Fruit fly (Drosophila melanogaster) whole organism, embryonic: Measurements from ENCODE around the gene path.

Experiments used
- Bdp1 ChIP-seq: fragments of 200-800 bp; sonication (Bioruptor generic); optimal IDR thresholded peaks from 3 replicates; lab custom pipeline; 2016; ENCODE audit warnings: missing biosample characterization, missing genetic modification characterization
- CG11695 ChIP-seq: fragments of 200-800 bp; sonication (Bioruptor generic); IDR thresholded peaks from 3 replicates; pipeline ENCODE4 v1.3.6; 2022; ENCODE audit warnings: missing biosample characterization, missing genetic modification characterization
- CG14710 ChIP-seq: fragments of 200-800 bp; sonication (Bioruptor generic); optimal IDR thresholded peaks from 3 replicates; lab custom pipeline; 2019; ENCODE audit warnings: missing biosample characterization, mild to moderate bottlenecking, missing genetic modification characterization, moderate library complexity
- CG14860 ChIP-seq: fragments of 200-800 bp; sonication (Bioruptor generic); IDR thresholded peaks from 3 replicates; pipeline ENCODE4 v1.3.6; 2022; ENCODE audit warnings: missing biosample characterization, missing genetic modification characterization; ENCODE audit not compliant: partially characterized antibody
- CG15479 ChIP-seq: fragments of 200-800 bp; sonication (Bioruptor generic); optimal IDR thresholded peaks from 3 replicates; lab custom pipeline; 2019; ENCODE audit warnings: missing biosample characterization, mild to moderate bottlenecking, missing genetic modification characterization, moderate library complexity
- CG1603 ChIP-seq: fragments of 200-800 bp; sonication (Bioruptor generic); optimal IDR thresholded peaks from 2 replicates; lab custom pipeline; 2019; ENCODE audit warnings: missing biosample characterization, mild to moderate bottlenecking, missing genetic modification characterization, moderate library complexity
- CG16779 ChIP-seq: fragments of 200-800 bp; sonication (Bioruptor generic); IDR thresholded peaks from 2 replicates; pipeline ENCODE4 v1.3.6; 2022; ENCODE audit warnings: missing biosample characterization, missing genetic modification characterization
- CG16813 ChIP-seq: fragments of 200-800 bp; sonication (Bioruptor generic); IDR thresholded peaks from 3 replicates; pipeline ENCODE4 v1.3.6; 2022; ENCODE audit warnings: missing biosample characterization, missing genetic modification characterization; ENCODE audit not compliant: partially characterized antibody
- CG16815 ChIP-seq: fragments of 200-800 bp; sonication (Bioruptor generic); optimal IDR thresholded peaks from 3 replicates; lab custom pipeline; 2017; ENCODE audit warnings: missing biosample characterization, mild to moderate bottlenecking, missing genetic modification characterization
- CG17802 ChIP-seq: fragments of 200-800 bp; sonication (Bioruptor generic); optimal IDR thresholded peaks from 2 replicates; lab custom pipeline; 2018; ENCODE audit warnings: missing biosample characterization, mild to moderate bottlenecking, missing genetic modification characterization, moderate library complexity
- CG2116 ChIP-seq: fragments of 200-800 bp; sonication (Bioruptor generic); optimal IDR thresholded peaks from 3 replicates; lab custom pipeline; 2018; ENCODE audit warnings: missing biosample characterization, mild to moderate bottlenecking, missing genetic modification characterization
- CG2120 ChIP-seq: fragments of 200-800 bp; sonication (Bioruptor generic); optimal IDR thresholded peaks from 3 replicates; lab custom pipeline; 2016; ENCODE audit warnings: missing biosample characterization, missing genetic modification characterization
- CG2712 ChIP-seq: fragments of 200-800 bp; optimal IDR thresholded peaks from 3 replicates; lab custom pipeline; 2019; ENCODE audit warnings: missing biosample characterization, mild to moderate bottlenecking, missing genetic modification characterization, moderate library complexity
- CG30403 ChIP-seq: fragments of 200-800 bp; sonication (Bioruptor generic); optimal IDR thresholded peaks from 3 replicates; lab custom pipeline; 2016; ENCODE audit warnings: missing biosample characterization, missing genetic modification characterization
- CG31441 ChIP-seq: fragments of 200-800 bp; sonication (Bioruptor generic); IDR thresholded peaks from 2 replicates; pipeline ENCODE4 v1.3.6; 2022; ENCODE audit warnings: missing biosample characterization, missing genetic modification characterization
- CG4404 ChIP-seq: fragments of 200-800 bp; sonication (Bioruptor generic); IDR thresholded peaks from 2 replicates; pipeline ENCODE4 v1.3.6; 2022; ENCODE audit warnings: missing biosample characterization, missing genetic modification characterization
- CG6683 ChIP-seq: fragments of 200-800 bp; sonication (Bioruptor generic); optimal IDR thresholded peaks from 2 replicates; lab custom pipeline; 2017; ENCODE audit warnings: missing biosample characterization, mild to moderate bottlenecking, missing genetic modification characterization, missing genetic modification reagents
- CG7839 ChIP-seq: fragments of 200-800 bp; sonication (Bioruptor generic); optimal IDR thresholded peaks from 3 replicates; lab custom pipeline; 2018; ENCODE audit warnings: missing biosample characterization, mild to moderate bottlenecking, missing genetic modification characterization, moderate library complexity
- CG8924 ChIP-seq: fragments of 200-800 bp; optimal IDR thresholded peaks from 3 replicates; lab custom pipeline; 2019; ENCODE audit warnings: missing biosample characterization, mild to moderate bottlenecking, missing genetic modification characterization, moderate library complexity
- Dip2 ChIP-seq: fragments of 200-800 bp; sonication (Bioruptor generic); IDR thresholded peaks from 2 replicates; pipeline ENCODE4 v1.3.6; 2022; ENCODE audit warnings: missing biosample characterization, missing genetic modification characterization
- Dll ChIP-seq: fragments of 200-800 bp; sonication (Bioruptor generic); IDR thresholded peaks from 4 replicates; pipeline ENCODE4 v1.3.6; 2022; ENCODE audit warnings: missing biosample characterization, missing genetic modification characterization; ENCODE audit not compliant: partially characterized antibody
- Doc2 ChIP-seq: fragments of 200-800 bp; sonication (Bioruptor generic); IDR thresholded peaks from 2 replicates; pipeline ENCODE4 v1.3.6; 2022; ENCODE audit warnings: missing biosample characterization, missing genetic modification characterization
- Fer2 ChIP-seq: fragments of 200-800 bp; sonication (Bioruptor generic); optimal IDR thresholded peaks from 2 replicates; lab custom pipeline; 2018; ENCODE audit warnings: missing biosample characterization, mild to moderate bottlenecking, missing genetic modification characterization, moderate library complexity
- Hmr ChIP-seq: fragments of 200-800 bp; sonication (Bioruptor generic); optimal IDR thresholded peaks from 3 replicates; lab custom pipeline; 2017; ENCODE audit warnings: mild to moderate bottlenecking, missing biosample characterization, missing genetic modification reagents, missing genetic modification characterization
- Hmx ChIP-seq: fragments of 200-800 bp; sonication (Bioruptor generic); optimal IDR thresholded peaks from 2 replicates; lab custom pipeline; 2016; ENCODE audit warnings: missing biosample characterization, missing genetic modification characterization
- Lpt ChIP-seq: fragments of >200 bp; optimal IDR thresholded peaks from 2 replicates; lab custom pipeline; 2018; ENCODE audit warnings: missing biosample characterization, missing genetic modification characterization
- MBD-R2 ChIP-seq: fragments of 200-800 bp; sonication (Bioruptor generic); IDR thresholded peaks from 2 replicates; pipeline ENCODE4 v1.3.6; 2022; ENCODE audit warnings: missing biosample characterization, missing genetic modification characterization
- Myb ChIP-seq: fragments of 200-800 bp; sonication (Bioruptor generic); optimal IDR thresholded peaks from 2 replicates; lab custom pipeline; 2016; ENCODE audit warnings: missing biosample characterization, missing genetic modification characterization
- NfI ChIP-seq: fragments of 200-800 bp; sonication (Bioruptor generic); optimal IDR thresholded peaks from 3 replicates; lab custom pipeline; 2018; ENCODE audit warnings: missing biosample characterization, mild to moderate bottlenecking, missing genetic modification characterization, moderate library complexity
- Optix ChIP-seq: fragments of 200-800 bp; sonication (Bioruptor generic); IDR thresholded peaks from 3 replicates; pipeline ENCODE4 v1.3.6; 2022; ENCODE audit warnings: missing biosample characterization, missing genetic modification characterization
- ap ChIP-seq: fragments of 200-800 bp; sonication (Bioruptor generic); IDR thresholded peaks from 2 replicates; pipeline ENCODE4 v1.3.6; 2022; ENCODE audit warnings: missing biosample characterization, missing genetic modification characterization
- disco-r ChIP-seq: fragments of 200-800 bp; sonication (Bioruptor generic); optimal IDR thresholded peaks from 2 replicates; lab custom pipeline; 2016; ENCODE audit warnings: missing biosample characterization, missing genetic modification characterization
- ewg ChIP-seq: fragments of 200-800 bp; sonication (Bioruptor generic); optimal IDR thresholded peaks from 3 replicates; lab custom pipeline; 2017; ENCODE audit warnings: mild to moderate bottlenecking, missing biosample characterization, missing genetic modification reagents, missing genetic modification characterization
- fd102C ChIP-seq: fragments of 200-800 bp; sonication (Bioruptor generic); optimal IDR thresholded peaks from 2 replicates; lab custom pipeline; 2018; ENCODE audit warnings: missing biosample characterization, mild to moderate bottlenecking, missing genetic modification characterization, moderate library complexity
- gcm ChIP-seq: fragments of 200-800 bp; sonication (Bioruptor generic); optimal IDR thresholded peaks from 2 replicates; lab custom pipeline; 2019; ENCODE audit warnings: missing biosample characterization, mild to moderate bottlenecking, missing genetic modification characterization, moderate library complexity
- h ChIP-seq: fragments of >200 bp; optimal IDR thresholded peaks from 2 replicates; lab custom pipeline; 2017
- lbe ChIP-seq: fragments of 200-800 bp; sonication (Bioruptor generic); optimal IDR thresholded peaks from 2 replicates; lab custom pipeline; 2016; ENCODE audit warnings: missing biosample characterization, mild to moderate bottlenecking, missing genetic modification characterization
- mirr ChIP-seq: fragments of 200-800 bp; sonication (Bioruptor generic); optimal IDR thresholded peaks from 3 replicates; lab custom pipeline; 2018; ENCODE audit warnings: missing biosample characterization, mild to moderate bottlenecking, missing genetic modification characterization
- nom ChIP-seq: fragments of 200-800 bp; sonication (Bioruptor generic); optimal IDR thresholded peaks from 2 replicates; lab custom pipeline; 2017; ENCODE audit warnings: missing biosample characterization, missing genetic modification characterization, mild to moderate bottlenecking, moderate library complexity, missing genetic modification reagents
- pb ChIP-seq: fragments of 200-800 bp; sonication (Bioruptor generic); optimal IDR thresholded peaks from 3 replicates; lab custom pipeline; 2016; ENCODE audit warnings: missing biosample characterization, missing genetic modification characterization
- pum ChIP-seq: fragments of 200-800 bp; sonication (Bioruptor generic); optimal IDR thresholded peaks from 2 replicates; lab custom pipeline; 2016; ENCODE audit warnings: missing biosample characterization, missing genetic modification characterization
- rib ChIP-seq: fragments of 200-800 bp; sonication (Bioruptor generic); IDR thresholded peaks from 2 replicates; pipeline ENCODE4 v1.3.6; 2022; ENCODE audit warnings: missing biosample characterization, missing genetic modification characterization
- scrt ChIP-seq: fragments of 200-800 bp; sonication (Bioruptor generic); optimal IDR thresholded peaks from 2 replicates; lab custom pipeline; 2018; ENCODE audit warnings: missing biosample characterization, mild to moderate bottlenecking, missing genetic modification characterization, moderate library complexity
- seq ChIP-seq: fragments of 200-800 bp; sonication (Bioruptor generic); IDR thresholded peaks from 2 replicates; pipeline ENCODE4 v1.3.6; 2022; ENCODE audit warnings: missing biosample characterization, missing genetic modification characterization
- slp2 ChIP-seq: fragments of 200-800 bp; sonication (Bioruptor generic); optimal IDR thresholded peaks from 2 replicates; lab custom pipeline; 2016; ENCODE audit warnings: missing biosample characterization, missing genetic modification characterization
- sob ChIP-seq: fragments of 200-800 bp; sonication (Bioruptor generic); IDR thresholded peaks from 2 replicates; pipeline ENCODE4 v1.3.6; 2022; ENCODE audit warnings: missing biosample characterization, missing genetic modification characterization
- sug ChIP-seq: fragments of 200-800 bp; optimal IDR thresholded peaks from 2 replicates; lab custom pipeline; 2019; ENCODE audit warnings: missing biosample characterization, mild to moderate bottlenecking, missing genetic modification characterization, moderate library complexity
- wor ChIP-seq: fragments of 200-800 bp; sonication (Bioruptor generic); IDR thresholded peaks from 2 replicates; pipeline ENCODE4 v1.3.6; 2022; ENCODE audit warnings: missing biosample characterization, missing genetic modification characterization
- yki ChIP-seq: fragments of >200 bp; optimal IDR thresholded peaks from 3 replicates; lab custom pipeline; 2018

Gene path

dm6 chr3L:9509037-9509830 is 4.1 kb upstream of the path start, which contains the start of gene CG3408 (continued):
- 0 out of 3 replicates have a peak, but pooled peaks have one; percentile 11 for TF ChIP-seq Optix
- no peak; the same call in 1 of the 2 replicates for TF ChIP-seq MBD-R2 (GFP tag; lab: Robert Waterston, UW)
- peak; percentile 55 for TF ChIP-seq mirr (GFP tag; lab: Kevin White, UChicago)
- TF ChIP-seq h (lab: Kevin White, UChicago): no peak
- TF ChIP-seq seq (GFP tag; lab: Robert Waterston, UW): peak; percentile 64; the same call in 1 of the 2 replicates
- peak; percentile 48 for TF ChIP-seq CG14710 (tag; lab: Kevin White, UChicago)
- TF ChIP-seq sug (tag; lab: Kevin White, UChicago): peak; percentile 59
- peak; percentile 37 for TF ChIP-seq lbe
- no peak for TF ChIP-seq gcm (GFP tag; lab: Kevin White, UChicago)
- no peak for TF ChIP-seq Lpt (GFP tag; lab: Kevin White, UChicago)
- TF ChIP-seq Fer2 (tag; lab: Kevin White, UChicago): no peak
- TF ChIP-seq CG2712: peak; percentile 31
- no peak for TF ChIP-seq CG6683 (GFP tag; lab: Kevin White, UChicago)
- no peak for TF ChIP-seq ap (GFP tag; lab: Robert Waterston, UW)
- TF ChIP-seq Hmr (GFP tag; lab: Kevin White, UChicago): peak; percentile 48
- peak; percentile 62 for TF ChIP-seq ewg
- peak; percentile 72 for TF ChIP-seq nom (GFP tag; lab: Kevin White, UChicago)
- no peak for TF ChIP-seq disco-r (GFP tag; lab: Kevin White, UChicago)
- TF ChIP-seq CG30403 (GFP tag; lab: Kevin White, UChicago): no peak
- TF ChIP-seq NfI (GFP tag; lab: Kevin White, UChicago): no peak
- TF ChIP-seq Dip2 (GFP tag; lab: Robert Waterston, UW): no peak
- no peak for TF ChIP-seq CG16815 (GFP tag; lab: Kevin White, UChicago)
- TF ChIP-seq pb (GFP tag; lab: Kevin White, UChicago): peak; percentile 24
- TF ChIP-seq CG14860 (GFP tag; lab: Robert Waterston, UW): peak; percentile 46; the same call in 1 of the 3 replicates
- no peak for TF ChIP-seq scrt (GFP tag; lab: Kevin White, UChicago)
- peak; percentile 36 for TF ChIP-seq fd102C (GFP tag; lab: Kevin White, UChicago)
- TF ChIP-seq CG2120 (GFP tag; lab: Kevin White, UChicago): no peak
- no peak for TF ChIP-seq CG4404
- no peak for TF ChIP-seq Dll (GFP tag; lab: Robert Waterston, UW)
- peak; percentile 14; the same call in 1 of the 2 replicates for TF ChIP-seq CG31441 (GFP tag; lab: Robert Waterston, UW)
- peak; percentile 46 for TF ChIP-seq Myb (GFP tag; lab: Kevin White, UChicago)
- TF ChIP-seq wor (GFP tag; lab: Robert Waterston, UW): no peak
- 0 out of 2 replicates have a peak, but pooled peaks have one; percentile 24 for TF ChIP-seq rib (GFP tag; lab: Robert Waterston, UW)
- TF ChIP-seq sob: 0 out of 2 replicates have a peak, but pooled peaks have one; percentile 14
- TF ChIP-seq CG16779: no peak
- peak; percentile 97 for TF ChIP-seq CG2116 (GFP tag; lab: Kevin White, UChicago)
- peak; percentile 43 for TF ChIP-seq CG8924 (tag; lab: Kevin White, UChicago)
- TF ChIP-seq Doc2 (GFP tag; lab: Robert Waterston, UW): no peak
- no peak for TF ChIP-seq slp2 (GFP tag; lab: Kevin White, UChicago)
- peak; percentile 26 for TF ChIP-seq CG7839 (tag; lab: Kevin White, UChicago)
- TF ChIP-seq CG11695 (GFP tag; lab: Robert Waterston, UW): no peak
- no peak for TF ChIP-seq Hmx (GFP tag; lab: Kevin White, UChicago)
- no peak for TF ChIP-seq Bdp1
- 0 out of 3 replicates have a peak, but pooled peaks have one; percentile 18 for TF ChIP-seq CG16813 (GFP tag; lab: Robert Waterston, UW)
- TF ChIP-seq CG17802: no peak
- no peak for TF ChIP-seq CG15479 (GFP tag; lab: Kevin White, UChicago)
- TF ChIP-seq yki: no peak
- no peak for TF ChIP-seq pum (GFP tag; lab: Kevin White, UChicago)
- TF ChIP-seq CG1603 (tag; lab: Kevin White, UChicago): peak; percentile 67
